Worm (Caenorhabditis elegans) whole organism, young adult: ENCODE measurements around the gene vps-33.1.

ENCODE experiments used
- F33H1.4 ChIP-seq: fragments of 200-800 bp; sonication (Bioruptor generic); IDR thresholded peaks from 2 replicates; pipeline ENCODE4 v1.3.6; 2022; ENCODE audit warnings: missing genetic modification reagents, missing genetic modification characterization, missing compliant biosample characterization
- F39B2.1 ChIP-seq: fragments of 200-800 bp; sonication (Bioruptor generic); IDR thresholded peaks from 2 replicates; pipeline ENCODE4 v1.3.6; 2022; ENCODE audit warnings: missing genetic modification reagents, missing genetic modification characterization, missing compliant biosample characterization
- T26A5.8 ChIP-seq: sonication (generic microtip); optimal IDR thresholded peaks from 2 replicates; lab custom pipeline; 2016; ENCODE audit warnings: missing genetic modification characterization, missing compliant biosample characterization
- bed-1 ChIP-seq: fragments of 200-800 bp; sonication (Bioruptor generic); IDR thresholded peaks from 2 replicates; pipeline ENCODE4 v1.3.6; 2022; ENCODE audit warnings: missing genetic modification reagents, missing genetic modification characterization, missing compliant biosample characterization
- chd-7 ChIP-seq: sonication (generic microtip); optimal IDR thresholded peaks from 2 replicates; lab custom pipeline; 2016; ENCODE audit warnings: mild to moderate bottlenecking, missing genetic modification characterization, moderate library complexity, missing compliant biosample characterization
- egl-18 ChIP-seq: fragments of 200-800 bp; sonication (Bioruptor generic); IDR thresholded peaks from 2 replicates; pipeline ENCODE4 v1.3.6; 2022; ENCODE audit warnings: missing genetic modification reagents, missing genetic modification characterization, missing compliant biosample characterization
- repo-1 ChIP-seq: sonication (generic microtip); optimal IDR thresholded peaks from 2 replicates; lab custom pipeline; 2017; ENCODE audit warnings: mild to moderate bottlenecking, missing genetic modification characterization, missing compliant biosample characterization
- xnd-1 ChIP-seq: sonication (generic microtip); optimal IDR thresholded peaks from 2 replicates; lab custom pipeline; 2016; ENCODE audit warnings: missing genotype, missing genetic modification reagents, missing genetic modification characterization, missing compliant biosample characterization

The vps-33.1 gene

DNA sequence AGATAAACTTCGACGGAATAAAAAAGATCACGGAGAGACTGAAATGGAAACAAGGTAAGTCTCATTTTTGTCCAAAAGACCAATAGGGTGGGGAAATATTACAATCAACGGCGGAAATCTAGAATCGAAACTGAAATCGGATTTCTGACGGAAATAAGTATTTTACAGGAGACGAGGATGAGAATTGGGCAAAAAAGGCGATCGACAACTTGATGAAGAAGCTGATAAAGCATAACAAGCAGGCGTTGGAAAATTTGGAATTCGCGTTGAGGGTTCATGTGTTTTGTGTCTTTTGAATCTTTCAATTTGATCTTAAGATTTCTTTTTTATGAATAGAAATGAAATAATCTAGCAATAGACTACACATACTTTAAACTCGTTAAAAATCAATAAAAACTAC lies 49.9 kb downstream of the vps-33.1 start, which contains the start of gene ugtp-1:
TSS of gene ugtp-1 (minus strand) at position 101 of the 400 bp plus-strand sequence.
- TF ChIP-seq F33H1.4 (GFP tag; lab: Robert Waterston, UW) (no peak), chd-7 (tag; lab: Kevin White, UChicago) (no peak), bed-1 (no peak), F39B2.1 (GFP tag; lab: Robert Waterston, UW) (no peak), repo-1 (no peak), T26A5.8 (tag; lab: Kevin White, UChicago) (no peak), xnd-1 (tag; lab: Kevin White, UChicago) (no peak), egl-18 (no peak)
